Fruit fly (Drosophila melanogaster): ENCODE measurements around the gene CG34452.

The CG34452 gene

dm6 chr3L:15704250-15704985, 16.7 kb upstream of the CG34452 start (continued):
- TF ChIP-seq vvl (GFP tag; IDR thresholded peaks at IDR 0.05) (peak; percentile 13; the same call in 1 of the 2 replicates), lola (GFP tag; optimal IDR thresholded peaks at IDR 0.05) (peak in 1 of 3 experiments; percentile 85), repo (GFP tag; optimal IDR thresholded peaks at IDR 0.05) (no peak), Dll (GFP tag; IDR thresholded peaks at IDR 0.05; ENCODE audit: partially characterized antibody) (no peak), E2f2 (GFP tag; IDR thresholded peaks at IDR 0.05) (peak; percentile 9; the same call in 1 of the 2 replicates), tna (GFP tag; IDR thresholded peaks at IDR 0.05; ENCODE audit: partially characterized antibody) (no peak), ken (GFP tag; IDR thresholded peaks at IDR 0.05) (no peak), chm (GFP tag; IDR thresholded peaks at IDR 0.05) (no peak; the same call in 1 of the 2 replicates), CG16815 (GFP tag; optimal IDR thresholded peaks at IDR 0.05) (peak; percentile 35), Elba2 (GFP tag; optimal IDR thresholded peaks at IDR 0.05) (no peak), CG6689 (GFP tag; IDR thresholded peaks at IDR 0.05) (peak; percentile 55), CG13296 (GFP tag; optimal IDR thresholded peaks at IDR 0.05) (no peak), CkIIα-i1 (GFP tag; IDR thresholded peaks at IDR 0.05) (no peak), CG1792 (GFP tag; optimal IDR thresholded peaks at IDR 0.05) (no peak), dmrt99B (tag; optimal IDR thresholded peaks at IDR 0.05) (peak; percentile 78), CG8359 (GFP tag; optimal IDR thresholded peaks at IDR 0.05; ENCODE audit: borderline replicate concordance) (peak; percentile 3), ro (GFP tag; IDR thresholded peaks at IDR 0.05) (no peak), Ets97D (GFP tag; optimal IDR thresholded peaks at IDR 0.05) (no peak), Ptx1 (GFP tag; IDR thresholded peaks at IDR 0.05) (peak; percentile 43), CG14667 (GFP tag; IDR thresholded peaks at IDR 0.05) (no peak; the same call in 1 of the 2 replicates), CG7786 (GFP tag; optimal IDR thresholded peaks at IDR 0.05) (no peak), mld (GFP tag; IDR thresholded peaks at IDR 0.05; ENCODE audit: partially characterized antibody) (no peak), CG4360 (GFP tag; IDR thresholded peaks at IDR 0.05) (no peak), wor (GFP tag; IDR thresholded peaks at IDR 0.05) (peak; percentile 49; the same call in 1 of the 2 replicates), Vsx1 (GFP tag; optimal IDR thresholded peaks at IDR 0.05) (peak; percentile 88), CG11247 (GFP tag; IDR thresholded peaks at IDR 0.05) (no peak), dpn (GFP tag; optimal IDR thresholded peaks at IDR 0.05) (peak in 1 of 2 experiments; percentile 24), sna (GFP tag; IDR thresholded peaks at IDR 0.05; ENCODE audit: partially characterized antibody) (no peak), Stat92E (GFP tag; optimal IDR thresholded peaks at IDR 0.05) (peak in 1 of 3 experiments; percentile 34), CG17361 (GFP tag; IDR thresholded peaks at IDR 0.05) (peak; percentile 88), Sox100B (GFP tag; optimal IDR thresholded peaks at IDR 0.05) (peak; percentile 80), gsb-n (tag; optimal IDR thresholded peaks at IDR 0.05) (peak; percentile 40), az2 (GFP tag; optimal IDR thresholded peaks at IDR 0.05) (peak; percentile 69), CG10959 (GFP tag; IDR thresholded peaks at IDR 0.05) (no peak), Opbp (GFP tag; IDR thresholded peaks at IDR 0.05; ENCODE audit: partially characterized antibody) (no peak), CG18262 (tag; optimal IDR thresholded peaks at IDR 0.05) (peak; percentile 89), CG10147 (GFP tag; optimal IDR thresholded peaks at IDR 0.05) (peak; percentile 16), sisA (GFP tag; IDR thresholded peaks at IDR 0.05) (no peak; the same call in 1 of the 2 replicates), CG14014 (GFP tag; IDR thresholded peaks at IDR 0.05) (no peak), ci (GFP tag; IDR thresholded peaks at IDR 0.05) (0 out of 3 replicates have a peak, but pooled peaks have one; percentile 31), Dfd (GFP tag; optimal IDR thresholded peaks at IDR 0.05) (no peak), lbe (GFP tag; optimal IDR thresholded peaks at IDR 0.05) (no peak), kni (GFP tag; optimal IDR thresholded peaks at IDR 0.05) (no peak), CG3163 (GFP tag; optimal IDR thresholded peaks at IDR 0.05) (no peak), fd96Cb (tag; optimal IDR thresholded peaks at IDR 0.05) (peak; percentile 73), Nf-YC (tag; optimal IDR thresholded peaks at IDR 0.05) (no peak), CG15269 (tag; optimal IDR thresholded peaks at IDR 0.05) (peak; percentile 60), en (GFP tag; optimal IDR thresholded peaks at IDR 0.05) (no peak), D19B (GFP tag; optimal IDR thresholded peaks at IDR 0.05) (no peak)
